Fruit fly (Drosophila melanogaster) ovary, adult (tissue): Measurements from ENCODE around the gene orb.

Source experiments
- CG17801 ChIP-seq: fragments of 200-800 bp; optimal IDR thresholded peaks from 2 replicates; lab custom pipeline; 2019; ENCODE audit warnings: missing biosample characterization, mild to moderate bottlenecking, missing genetic modification characterization, moderate library complexity; ENCODE audit not compliant: partially characterized antibody

The orb gene

dm6 chr3R:23217142-23217771 is 63.4 kb downstream of the orb start:
- TF ChIP-seq CG17801 (GFP tag; lab: Kevin White, UChicago) = no peak

dm6 chr3R:23215434-23215730 is 65.3 kb downstream of the orb start:
- no peak for TF ChIP-seq CG17801 (GFP tag; lab: Kevin White, UChicago)

dm6 chr3R:23214603-23215433 is 65.8 kb downstream of the orb start:
- no peak for TF ChIP-seq CG17801 (GFP tag; lab: Kevin White, UChicago)

DNA sequence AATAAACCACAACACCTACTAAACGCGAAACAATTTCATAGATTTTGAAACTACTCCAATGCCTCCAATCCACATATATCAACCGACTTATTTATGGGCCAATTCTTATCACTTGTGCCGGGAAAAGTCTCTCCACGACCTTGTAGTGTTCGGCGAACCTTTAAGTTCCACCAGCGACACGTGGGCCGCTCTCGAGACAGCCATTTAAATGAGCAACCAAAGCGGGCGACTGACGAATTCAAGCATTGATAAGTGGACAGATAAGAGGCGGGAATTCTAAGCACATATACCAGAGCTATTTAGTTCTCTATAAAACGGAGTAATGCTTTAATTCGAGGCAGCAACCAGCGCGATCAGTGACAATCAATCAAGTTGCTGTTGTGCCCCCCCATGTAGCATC is 67.9 kb downstream of the orb start:
- no peak for TF ChIP-seq CG17801 (GFP tag; lab: Kevin White, UChicago)

DNA sequence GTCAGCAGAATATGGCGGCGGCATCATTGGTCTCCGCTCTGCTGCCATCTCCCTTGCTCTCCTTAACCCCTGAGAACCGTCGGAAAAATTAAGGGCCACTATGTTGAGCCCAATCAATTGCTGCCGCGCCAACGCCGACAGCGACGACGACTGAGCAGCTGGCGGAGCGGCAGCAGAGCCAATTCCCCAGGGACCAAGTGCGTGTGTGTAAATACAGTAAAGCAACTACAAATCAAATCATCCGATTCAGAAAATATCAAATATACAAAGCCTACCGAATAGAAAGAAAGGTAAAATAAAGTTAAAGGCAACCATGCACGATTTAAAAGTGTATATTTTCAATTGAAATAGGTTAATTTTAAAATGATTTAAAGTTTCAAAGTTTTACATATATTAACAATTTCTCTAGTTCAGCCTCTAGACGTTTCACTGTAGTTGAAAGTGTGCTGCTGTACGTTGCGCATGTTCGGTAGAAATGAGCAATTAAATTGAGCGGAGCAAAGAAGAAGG is 68.9 kb downstream of the orb start:
- TF ChIP-seq CG17801 (GFP tag; lab: Kevin White, UChicago) = no peak
